Worm (Caenorhabditis elegans) whole organism, L1 larva: Measurements from ENCODE around the gene lpd-7.
A peak's percentile ranks its signal among the peaks of the same experiment; 100 is the strongest.

Experiments used
- C16A3.4 ChIP-seq: fragments of 150-350 bp; optimal IDR thresholded peaks from 2 replicates; lab custom pipeline; 2014; ENCODE audit warnings: missing biosample characterization, missing genetic modification characterization
- C34B4.2 ChIP-seq: sonication (generic microtip); optimal IDR thresholded peaks from 2 replicates; lab custom pipeline; 2017; ENCODE audit warnings: mild to moderate bottlenecking, missing genetic modification characterization, missing compliant biosample characterization
- F16B12.6 ChIP-seq: fragments of 150-350 bp; optimal IDR thresholded peaks from 2 replicates; lab custom pipeline; 2014; ENCODE audit warnings: missing biosample characterization, missing genetic modification characterization
- Y116A8C.19 ChIP-seq: sonication (generic microtip); optimal IDR thresholded peaks from 2 replicates; lab custom pipeline; 2016; ENCODE audit warnings: missing compliant biosample characterization, missing genetic modification characterization, borderline replicate concordance
- aha-1 ChIP-seq: fragments of 150-350 bp; optimal IDR thresholded peaks from 2 replicates; lab custom pipeline; 2014; ENCODE audit warnings: missing biosample characterization, missing genetic modification characterization
- alr-1 ChIP-seq: fragments of 200-800 bp; sonication (Bioruptor generic); optimal IDR thresholded peaks from 2 replicates; lab custom pipeline; 2018; ENCODE audit warnings: borderline replicate concordance, mild to moderate bottlenecking, missing genetic modification characterization, missing compliant biosample characterization
- blmp-1 ChIP-seq: fragments of 150-350 bp; optimal IDR thresholded peaks from 2 replicates; lab custom pipeline; 2014; ENCODE audit warnings: missing biosample characterization, missing genetic modification characterization
- ceh-63 ChIP-seq: fragments of 200-800 bp; sonication (Bioruptor generic); optimal IDR thresholded peaks from 2 replicates; lab custom pipeline; 2018; ENCODE audit warnings: mild to moderate bottlenecking, missing genetic modification characterization, missing compliant biosample characterization
- ceh-8 ChIP-seq: fragments of 200-800 bp; sonication (Bioruptor generic); optimal IDR thresholded peaks from 2 replicates; lab custom pipeline; 2018; ENCODE audit warnings: mild to moderate bottlenecking, missing genetic modification characterization, moderate library complexity, missing compliant biosample characterization
- ceh-82 ChIP-seq, 3 experiments: fragments of 150-350 bp in 1 of 3; sonication (generic microtip) in 2 of 3; optimal IDR thresholded peaks; 2 replicates each; lab custom pipeline; 2014 to 2017; ENCODE audit warnings: missing biosample characterization in 3 of 3, missing genetic modification characterization in 3 of 3
- ceh-90 ChIP-seq: sonication (generic microtip); optimal IDR thresholded peaks from 2 replicates; lab custom pipeline; 2016; ENCODE audit warnings: missing genetic modification characterization, missing compliant biosample characterization
- dpl-1 ChIP-seq, 3 experiments: fragments of 150-350 bp in 2 of 3; sonication (generic microtip) in 1 of 3; optimal IDR thresholded peaks; 2 replicates each; lab custom pipeline; 2014 to 2017; ENCODE audit warnings: missing biosample characterization in 3 of 3, missing genetic modification characterization in 3 of 3, missing genetic modification reagents in 3 of 3
- efl-1 ChIP-seq, 4 experiments: fragments of 150-350 bp; optimal IDR thresholded peaks in 3 of 4; peaks in 1 of 4; 1 replicate in 1 of 4; 2 replicates in 3 of 4; lab custom pipeline; 2014; ENCODE audit warnings: missing biosample characterization in 2 of 4, missing genetic modification characterization in 2 of 4, missing genetic modification reagents in 2 of 4
- egl-27 ChIP-seq, 2 experiments: fragments of 150-350 bp in 1 of 2; sonication (generic microtip); optimal IDR thresholded peaks; 3 replicates each; lab custom pipeline; 2017 to 2018; ENCODE audit warnings: missing biosample characterization in 2 of 2, missing genetic modification characterization in 2 of 2, missing genetic modification reagents in 2 of 2
- fkh-8 ChIP-seq: sonication (generic microtip); optimal IDR thresholded peaks from 2 replicates; lab custom pipeline; 2016; ENCODE audit warnings: mild to moderate bottlenecking, missing genetic modification characterization, missing compliant biosample characterization
- hlh-17 ChIP-seq: fragments of 200-800 bp; sonication (Bioruptor generic); optimal IDR thresholded peaks from 2 replicates; lab custom pipeline; 2018; ENCODE audit warnings: missing genetic modification characterization, mild to moderate bottlenecking, missing compliant biosample characterization, moderate library complexity, borderline replicate concordance
- hlh-4 ChIP-seq: sonication (generic microtip); optimal IDR thresholded peaks from 2 replicates; lab custom pipeline; 2016; ENCODE audit warnings: mild to moderate bottlenecking, missing genetic modification characterization, missing compliant biosample characterization
- lin-14 ChIP-seq: fragments of 200-800 bp; sonication (Bioruptor generic); optimal IDR thresholded peaks from 2 replicates; lab custom pipeline; 2018; ENCODE audit warnings: mild to moderate bottlenecking, missing genetic modification characterization, moderate library complexity, missing compliant biosample characterization
- lin-39 ChIP-seq: fragments of 150-350 bp; optimal IDR thresholded peaks from 2 replicates; lab custom pipeline; 2014; ENCODE audit warnings: missing biosample characterization, missing genetic modification reagents, missing genetic modification characterization
- lsy-2 ChIP-seq, 2 experiments: fragments of 150-350 bp; optimal IDR thresholded peaks; 2 replicates each; lab custom pipeline; 2014; ENCODE audit warnings: missing biosample characterization in 2 of 2, missing genetic modification characterization in 2 of 2
- mep-1 ChIP-seq: fragments of 150-350 bp; optimal IDR thresholded peaks from 2 replicates; lab custom pipeline; 2014; ENCODE audit warnings: missing biosample characterization, missing genetic modification characterization
- nhr-11 ChIP-seq: fragments of 150-350 bp; optimal IDR thresholded peaks from 2 replicates; lab custom pipeline; 2014; ENCODE audit warnings: missing biosample characterization, missing genetic modification characterization
- nhr-19 ChIP-seq: fragments of 200-800 bp; sonication (Bioruptor generic); conservative IDR thresholded peaks from 2 replicates; pipeline ENCODE4 v1.3.6; 2022; ENCODE audit warnings: missing genetic modification characterization, missing compliant biosample characterization
- nhr-71 ChIP-seq: sonication (generic microtip); optimal IDR thresholded peaks from 2 replicates; lab custom pipeline; 2016; ENCODE audit warnings: mild to moderate bottlenecking, missing genetic modification characterization, moderate library complexity, missing compliant biosample characterization
- nhr-76 ChIP-seq: sonication (generic microtip); optimal IDR thresholded peaks from 2 replicates; lab custom pipeline; 2017; ENCODE audit warnings: missing biosample characterization, missing genetic modification characterization
- nhr-85 ChIP-seq: sonication (generic microtip); peaks from one replicate; lab custom pipeline; 2016; ENCODE audit warnings: missing genetic modification characterization, inconsistent platforms, missing compliant biosample characterization
- pag-3 ChIP-seq: sonication (generic microtip); optimal IDR thresholded peaks from 2 replicates; lab custom pipeline; 2017; ENCODE audit warnings: missing genetic modification characterization, mild to moderate bottlenecking, missing compliant biosample characterization, antibody characterized with exemption, borderline replicate concordance; ENCODE audit not compliant: insufficient read depth
- pax-3 ChIP-seq: fragments of 200-800 bp; sonication (Bioruptor generic); optimal IDR thresholded peaks from 2 replicates; lab custom pipeline; 2018; ENCODE audit warnings: mild to moderate bottlenecking, missing genetic modification characterization, moderate library complexity, missing compliant biosample characterization
- pqm-1 ChIP-seq: sonication (generic microtip); optimal IDR thresholded peaks from 3 replicates; lab custom pipeline; 2017; ENCODE audit warnings: missing biosample characterization, missing genetic modification characterization
- rnt-1 ChIP-seq: sonication (generic microtip); optimal IDR thresholded peaks from 2 replicates; lab custom pipeline; 2016; ENCODE audit warnings: mild to moderate bottlenecking, missing genetic modification characterization, moderate library complexity, missing compliant biosample characterization
- snu-23 ChIP-seq: sonication (generic microtip); optimal IDR thresholded peaks from 2 replicates; lab custom pipeline; 2016; ENCODE audit warnings: missing genetic modification characterization, missing compliant biosample characterization
- sptf-1 ChIP-seq: fragments of 150-350 bp; optimal IDR thresholded peaks from 2 replicates; lab custom pipeline; 2014; ENCODE audit warnings: missing biosample characterization, missing genetic modification characterization
- swsn-7 ChIP-seq: sonication (generic microtip); optimal IDR thresholded peaks from 2 replicates; lab custom pipeline; 2016; ENCODE audit warnings: missing genetic modification characterization, missing compliant biosample characterization
- tbx-2 ChIP-seq: sonication (generic microtip); optimal IDR thresholded peaks from 2 replicates; lab custom pipeline; 2016; ENCODE audit warnings: missing genetic modification characterization, missing compliant biosample characterization
- unc-62 ChIP-seq: fragments of 150-350 bp; optimal IDR thresholded peaks from 2 replicates; lab custom pipeline; 2014; ENCODE audit warnings: missing biosample characterization, missing genetic modification reagents, missing genetic modification characterization
- unc-86 ChIP-seq: sonication (generic microtip); optimal IDR thresholded peaks from 2 replicates; lab custom pipeline; 2016; ENCODE audit warnings: missing genetic modification characterization, missing compliant biosample characterization
- unc-98 ChIP-seq: fragments of 200-800 bp; sonication (Bioruptor generic); IDR thresholded peaks from 2 replicates; pipeline ENCODE4 v1.3.6; 2022; ENCODE audit warnings: missing genetic modification characterization, missing compliant biosample characterization
- ztf-11 ChIP-seq, 2 experiments: sonication (generic microtip); optimal IDR thresholded peaks; 2 replicates each; lab custom pipeline; 2016 to 2017; ENCODE audit warnings: missing genetic modification characterization in 2 of 2, missing biosample characterization in 1 of 2, missing compliant biosample characterization in 1 of 2
- ztf-4 ChIP-seq: fragments of 150-350 bp; optimal IDR thresholded peaks from 2 replicates; lab custom pipeline; 2014; ENCODE audit warnings: missing biosample characterization, missing genetic modification characterization

Gene lpd-7

DNA sequence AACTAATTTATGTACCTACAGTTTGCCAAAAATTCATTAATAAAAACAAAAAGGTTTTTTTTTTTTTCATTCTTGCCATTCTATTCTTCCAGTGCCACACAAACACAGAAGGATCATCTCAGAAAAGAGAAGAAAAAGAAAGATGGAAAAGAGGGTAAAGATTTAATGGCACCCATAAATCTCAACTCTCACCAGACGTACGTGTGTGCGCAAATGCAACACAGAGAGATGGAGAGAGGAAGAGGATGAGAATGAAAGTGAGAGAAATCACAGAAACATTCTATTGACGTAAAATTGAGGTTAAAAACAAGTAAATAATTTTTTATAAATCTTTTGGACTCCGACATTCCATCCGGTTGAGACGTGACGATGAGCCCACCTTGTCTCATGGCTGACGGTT lies 28.9 kb upstream of the lpd-7 start (continued):
- TF ChIP-seq rnt-1 (tag; lab: Kevin White, UChicago) (peak; percentile 50), ceh-82 (tag; optimal IDR thresholded peaks at IDR 0.05; lab: Kevin White, UChicago) (no peak), unc-98 (no peak), egl-27 (tag; optimal IDR thresholded peaks at IDR 0.05; lab: Kevin White, UChicago) (no peak), C34B4.2 (tag; lab: Kevin White, UChicago) (no peak), swsn-7 (tag; lab: Kevin White, UChicago) (no peak), pax-3 (tag; lab: Kevin White, UChicago) (no peak), ceh-90 (tag; lab: Kevin White, UChicago) (no peak), nhr-85 (tag; lab: Kevin White, UChicago) (peak; percentile 76), fkh-8 (tag; lab: Kevin White, UChicago) (no peak), C16A3.4 (tag; lab: Kevin White, UChicago) (peak; percentile 27), efl-1 (optimal IDR thresholded peaks at IDR 0.05; lab: Kevin White, UChicago) (peak in 1 of 2 experiments; percentile 23), efl-1 (GFP tag; optimal IDR thresholded peaks at IDR 0.05 in 1 of 2; lab: Kevin White, UChicago) (peak in 1 of 2 experiments; percentile 70), F16B12.6 (tag; lab: Kevin White, UChicago) (no peak), lin-39 (tag; lab: Kevin White, UChicago) (no peak), blmp-1 (peak; percentile 88), hlh-17 (GFP tag; lab: Kevin White, UChicago) (no peak), Y116A8C.19 (tag; lab: Kevin White, UChicago) (no peak), pag-3 (peak; percentile 83), unc-86 (tag; lab: Kevin White, UChicago) (no peak)

DNA sequence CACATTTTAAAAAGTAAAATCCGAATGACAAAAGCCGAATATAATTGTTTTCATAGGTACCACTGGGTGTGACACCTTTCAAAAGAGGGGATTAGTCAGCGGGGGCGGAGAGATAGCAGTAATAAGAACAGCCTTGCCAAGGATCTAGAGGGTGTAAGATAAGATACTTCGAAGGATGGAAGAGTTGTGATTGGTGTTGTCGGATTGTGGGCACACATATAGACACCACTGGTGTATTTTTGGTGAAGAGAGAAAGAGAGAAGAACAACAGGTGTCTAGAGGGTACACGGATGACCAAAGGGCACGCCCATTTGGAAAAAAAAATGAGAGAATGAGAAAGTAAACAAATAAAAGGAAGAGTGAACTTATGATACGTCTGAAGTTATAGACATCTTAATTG lies 28.0 kb upstream of the lpd-7 start:
- TF ChIP-seq nhr-71 (peak; percentile 6), snu-23 (GFP tag; lab: Kevin White, UChicago) (peak; percentile 3), rnt-1 (tag; lab: Kevin White, UChicago) (peak; percentile 47), nhr-11 (tag; lab: Kevin White, UChicago) (no peak), lsy-2 (tag; optimal IDR thresholded peaks at IDR 0.05; lab: Kevin White, UChicago) (peak in 1 of 2 experiments; percentile 15), lin-14 (GFP tag; lab: Kevin White, UChicago) (peak; percentile 32), ztf-11 (tag; optimal IDR thresholded peaks at IDR 0.05; lab: Kevin White, UChicago) (no peak), ceh-63 (GFP tag; lab: Kevin White, UChicago) (no peak), mep-1 (no peak)

DNA sequence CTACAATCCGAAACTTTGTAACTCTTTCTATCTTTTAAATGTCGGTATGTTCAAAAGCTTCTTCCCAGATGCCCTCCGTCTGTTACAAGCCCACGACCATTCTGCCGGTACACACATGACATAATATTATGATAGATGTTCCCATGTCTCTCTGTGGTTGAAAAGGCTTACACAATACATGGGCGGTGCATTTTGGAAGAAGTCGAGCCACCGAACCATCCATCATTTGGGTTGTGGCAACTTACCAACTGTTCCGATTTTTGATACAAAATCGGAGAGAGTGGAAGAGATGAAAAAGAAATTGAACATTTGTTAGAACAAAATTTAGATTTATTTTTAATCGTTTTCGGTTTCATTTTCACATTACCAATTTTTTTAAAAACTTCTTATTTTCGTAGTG lies 24.2 kb upstream of the lpd-7 start:
- TF ChIP-seq hlh-4 (tag; lab: Kevin White, UChicago), result no peak
- peak; percentile 20 for TF ChIP-seq rnt-1 (tag; lab: Kevin White, UChicago)
- TF ChIP-seq mep-1, result no peak
- peak; percentile 30 for TF ChIP-seq nhr-71
- TF ChIP-seq lin-14 (GFP tag; lab: Kevin White, UChicago), result peak; percentile 75
- no peak for TF ChIP-seq ceh-8 (GFP tag; lab: Kevin White, UChicago)
- TF ChIP-seq nhr-19 (GFP tag; lab: Robert Waterston, UW), result 0 out of 2 replicates have a peak, but pooled peaks have one; percentile 9
- no peak for TF ChIP-seq nhr-85 (tag; lab: Kevin White, UChicago)
- peak; percentile 52 for TF ChIP-seq pag-3

DNA sequence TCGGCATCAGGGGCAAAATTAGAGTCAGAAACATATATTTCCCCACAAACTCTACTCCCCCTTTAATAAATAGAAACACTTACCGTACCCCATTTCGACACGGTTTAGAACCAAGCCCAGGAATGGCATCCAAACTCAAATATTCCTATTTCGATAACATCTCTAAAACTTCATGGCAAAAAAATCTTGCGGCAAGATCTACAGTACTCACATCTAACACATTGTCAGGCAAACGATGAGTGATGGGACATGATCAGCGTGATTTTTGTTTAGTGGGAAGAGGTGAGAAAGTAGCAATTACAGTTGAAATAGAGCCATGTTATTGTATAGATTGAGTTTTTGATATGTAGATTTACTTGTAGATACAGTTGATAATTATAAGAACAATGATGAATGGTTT lies 22.2 kb upstream of the lpd-7 start:
- TF ChIP-seq lin-14 (GFP tag; lab: Kevin White, UChicago) (peak; percentile 7), nhr-85 (tag; lab: Kevin White, UChicago) (peak; percentile 69), fkh-8 (tag; lab: Kevin White, UChicago) (no peak), ztf-4 (tag; lab: Kevin White, UChicago) (no peak), lsy-2 (tag; optimal IDR thresholded peaks at IDR 0.05; lab: Kevin White, UChicago) (peak in 1 of 2 experiments; percentile 65), efl-1 (optimal IDR thresholded peaks at IDR 0.05; lab: Kevin White, UChicago) (no peak), efl-1 (GFP tag; optimal IDR thresholded peaks at IDR 0.05 in 1 of 2; lab: Kevin White, UChicago) (peak in 1 of 2 experiments; percentile 46), aha-1 (no peak), tbx-2 (tag; lab: Kevin White, UChicago) (no peak), nhr-76 (tag; lab: Kevin White, UChicago) (no peak), dpl-1 (GFP tag; optimal IDR thresholded peaks at IDR 0.05; lab: Kevin White, UChicago) (no peak), unc-62 (GFP tag; lab: Kevin White, UChicago) (no peak), alr-1 (tag; lab: Kevin White, UChicago) (no peak), rnt-1 (tag; lab: Kevin White, UChicago) (peak; percentile 25), pqm-1 (no peak), sptf-1 (tag; lab: Kevin White, UChicago) (no peak)
